1 fruit fly cellular context compared by ENCODE assay signal in genomic region chr3R:14728713-14729685, dm6.
TF ChIP-seq lines count a peak whose summit lies in the region.

No protein-coding gene starts in this region.

TF ChIP-seq in whole organism, embryonic, 481 proteins besides CTCF, POLR2A, EP300 and RAD21 (continued from another document and continues in another):
- peak; percentile 26 for TF ChIP-seq CG13775 (GFP tag; optimal IDR thresholded peaks at IDR 0.05; lab: Kevin White, UChicago)
- TF ChIP-seq danr (GFP tag; IDR thresholded peaks at IDR 0.05; lab: Robert Waterston, UW), result 0 out of 2 replicates have a peak, but pooled peaks have one; percentile 26
- TF ChIP-seq zen2 (GFP tag; IDR thresholded peaks at IDR 0.05; lab: Robert Waterston, UW; ENCODE audit: partially characterized antibody), result no peak
- TF ChIP-seq Ada2b (GFP tag; IDR thresholded peaks at IDR 0.05; lab: Robert Waterston, UW), result peak; percentile 70
- TF ChIP-seq CG31441 (GFP tag; IDR thresholded peaks at IDR 0.05; lab: Robert Waterston, UW), result peak; percentile 82
- no peak for TF ChIP-seq CG9797 (GFP tag; optimal IDR thresholded peaks at IDR 0.05; lab: Kevin White, UChicago)
- TF ChIP-seq CG18599 (GFP tag; optimal IDR thresholded peaks at IDR 0.05; lab: Kevin White, UChicago), result peak; percentile 67
- peak; percentile 79 for TF ChIP-seq CG11504 (tag; optimal IDR thresholded peaks at IDR 0.05; lab: Kevin White, UChicago)
- TF ChIP-seq CG12391 (tag; optimal IDR thresholded peaks at IDR 0.05; lab: Kevin White, UChicago), result peak; percentile 71
- no peak for TF ChIP-seq Dref (GFP tag; IDR thresholded peaks at IDR 0.05; lab: Robert Waterston, UW)
- TF ChIP-seq phol (tag; optimal IDR thresholded peaks at IDR 0.05; lab: Kevin White, UChicago), result peak; percentile 35
- TF ChIP-seq dm (GFP tag; optimal IDR thresholded peaks at IDR 0.05; lab: Kevin White, UChicago), result no peak
- TF ChIP-seq salm (tag; optimal IDR thresholded peaks at IDR 0.05; lab: Kevin White, UChicago), result peak; percentile 7
- TF ChIP-seq Atf6 (GFP tag; IDR thresholded peaks at IDR 0.05; lab: Robert Waterston, UW), result no peak; the same call in 1 of the 2 replicates
- TF ChIP-seq bsh (GFP tag; optimal IDR thresholded peaks at IDR 0.05; lab: Kevin White, UChicago), result peak in 1 of 2 experiments; percentile 55
- peak; percentile 61 for TF ChIP-seq row (GFP tag; IDR thresholded peaks at IDR 0.05; lab: Robert Waterston, UW)
- TF ChIP-seq ttk (GFP tag; IDR thresholded peaks at IDR 0.05; lab: Robert Waterston, UW), result 0 out of 2 replicates have a peak, but pooled peaks have one; percentile 46
- peak; percentile 70 for TF ChIP-seq grau (tag; optimal IDR thresholded peaks at IDR 0.05; lab: Kevin White, UChicago)
- TF ChIP-seq CG32772 (GFP tag; IDR thresholded peaks at IDR 0.05; lab: Robert Waterston, UW), result 0 out of 2 replicates have a peak, but pooled peaks have one; percentile 21
- peak; percentile 72 for TF ChIP-seq gem (tag; optimal IDR thresholded peaks at IDR 0.05; lab: Kevin White, UChicago)
- TF ChIP-seq CG14050 (GFP tag; IDR thresholded peaks at IDR 0.05; lab: Robert Waterston, UW), result peak; percentile 57; the same call in 1 of the 3 replicates
- TF ChIP-seq Hr3 (GFP tag; optimal IDR thresholded peaks at IDR 0.05; lab: Kevin White, UChicago), result peak; percentile 45
- TF ChIP-seq CG8388 (GFP tag; optimal IDR thresholded peaks at IDR 0.05; lab: Kevin White, UChicago), result peak; percentile 7
- TF ChIP-seq Med (GFP tag; lab: Kevin White, UChicago), result peak; percentile 63
- peak; percentile 68 for TF ChIP-seq slbo (GFP tag; IDR thresholded peaks at IDR 0.05; lab: Robert Waterston, UW)
- TF ChIP-seq ATbp (GFP tag; optimal IDR thresholded peaks at IDR 0.05; lab: Kevin White, UChicago), result no peak
- TF ChIP-seq CG3995 (GFP tag; optimal IDR thresholded peaks at IDR 0.05; lab: Kevin White, UChicago), result no peak
- no peak for TF ChIP-seq CG1792 (GFP tag; optimal IDR thresholded peaks at IDR 0.05; lab: Kevin White, UChicago)
- TF ChIP-seq CG8290 (GFP tag; optimal IDR thresholded peaks at IDR 0.05; lab: Kevin White, UChicago), result no peak
- peak in 1 of 2 experiments; percentile 33 for TF ChIP-seq CG8290 (tag; optimal IDR thresholded peaks at IDR 0.05; lab: Kevin White, UChicago)
- no peak for TF ChIP-seq D (optimal IDR thresholded peaks at IDR 0.05; lab: Kevin White, UChicago)
- no peak for TF ChIP-seq D (GFP tag; optimal IDR thresholded peaks at IDR 0.05; lab: Kevin White, UChicago)
- TF ChIP-seq CG6254 (GFP tag; optimal IDR thresholded peaks at IDR 0.05; lab: Kevin White, UChicago), result no peak
- peak; percentile 15 for TF ChIP-seq nau (GFP tag; optimal IDR thresholded peaks at IDR 0.05; lab: Kevin White, UChicago)
- TF ChIP-seq CG12744 (GFP tag; optimal IDR thresholded peaks at IDR 0.05; lab: Kevin White, UChicago), result no peak
- TF ChIP-seq CG34224 (GFP tag; IDR thresholded peaks at IDR 0.05; lab: Robert Waterston, UW; ENCODE audit: partially characterized antibody), result no peak
- peak; percentile 37 for TF ChIP-seq az2 (GFP tag; optimal IDR thresholded peaks at IDR 0.05; lab: Kevin White, UChicago)
- TF ChIP-seq H2.0 (GFP tag; IDR thresholded peaks at IDR 0.05; lab: Robert Waterston, UW), result peak; percentile 40; the same call in 1 of the 2 replicates
- no peak for TF ChIP-seq gcm2 (GFP tag; optimal IDR thresholded peaks at IDR 0.05; lab: Kevin White, UChicago)
- TF ChIP-seq Oli (tag; optimal IDR thresholded peaks at IDR 0.05; lab: Kevin White, UChicago), result peak; percentile 67
- TF ChIP-seq CG13123 (GFP tag; optimal IDR thresholded peaks at IDR 0.05; lab: Kevin White, UChicago), result no peak
- TF ChIP-seq lola (GFP tag; optimal IDR thresholded peaks at IDR 0.05; lab: Kevin White, UChicago), result peak in 1 of 3 experiments; percentile 1
- TF ChIP-seq CoRest (tag; optimal IDR thresholded peaks at IDR 0.05; lab: Kevin White, UChicago), result peak; percentile 71
- TF ChIP-seq Bgb (GFP tag; IDR thresholded peaks at IDR 0.05; lab: Robert Waterston, UW; ENCODE audit: partially characterized antibody), result no peak
- peak; percentile 45 for TF ChIP-seq CG6765 (GFP tag; optimal IDR thresholded peaks at IDR 0.05; lab: Kevin White, UChicago)
- peak; percentile 40 for TF ChIP-seq Fer1 (GFP tag; optimal IDR thresholded peaks at IDR 0.05; lab: Kevin White, UChicago)
- TF ChIP-seq CG9437 (GFP tag; optimal IDR thresholded peaks at IDR 0.05; lab: Kevin White, UChicago), result peak; percentile 30
- TF ChIP-seq Nf-YB (GFP tag; optimal IDR thresholded peaks at IDR 0.05; lab: Kevin White, UChicago), result peak; percentile 26
- TF ChIP-seq dmrt99B (tag; optimal IDR thresholded peaks at IDR 0.05; lab: Kevin White, UChicago), result peak; percentile 76
- TF ChIP-seq HLH3B (GFP tag; IDR thresholded peaks at IDR 0.05; lab: Robert Waterston, UW), result peak; percentile 76
- peak; percentile 34; the same call in 1 of the 2 replicates for TF ChIP-seq MBD-R2 (GFP tag; IDR thresholded peaks at IDR 0.05; lab: Robert Waterston, UW)
- TF ChIP-seq CG9817 (tag; optimal IDR thresholded peaks at IDR 0.05; lab: Kevin White, UChicago), result no peak
- TF ChIP-seq vvl (GFP tag; IDR thresholded peaks at IDR 0.05; lab: Robert Waterston, UW), result peak; percentile 66
- peak; percentile 59; the same call in 1 of the 2 replicates for TF ChIP-seq CG32532 (GFP tag; IDR thresholded peaks at IDR 0.05; lab: Robert Waterston, UW)
- TF ChIP-seq CG10543 (GFP tag; optimal IDR thresholded peaks at IDR 0.05; lab: Kevin White, UChicago), result no peak
- peak; percentile 44 for TF ChIP-seq CG10979 (tag; optimal IDR thresholded peaks at IDR 0.05; lab: Kevin White, UChicago)
- TF ChIP-seq Tbp (GFP tag; optimal IDR thresholded peaks at IDR 0.05; lab: Kevin White, UChicago), result no peak
- no peak for TF ChIP-seq mirr (GFP tag; optimal IDR thresholded peaks at IDR 0.05; lab: Kevin White, UChicago)
- TF ChIP-seq BtbVII (GFP tag; optimal IDR thresholded peaks at IDR 0.05; lab: Kevin White, UChicago), result peak; percentile 41
- peak; percentile 66 for TF ChIP-seq PHDP (tag; optimal IDR thresholded peaks at IDR 0.05; lab: Kevin White, UChicago)
- TF ChIP-seq B-H1 (GFP tag; IDR thresholded peaks at IDR 0.05; lab: Robert Waterston, UW), result peak; percentile 16; the same call in 1 of the 3 replicates
- TF ChIP-seq CG3163 (GFP tag; optimal IDR thresholded peaks at IDR 0.05; lab: Kevin White, UChicago), result peak; percentile 16
- TF ChIP-seq CG11695 (GFP tag; IDR thresholded peaks at IDR 0.05; lab: Robert Waterston, UW), result 0 out of 3 replicates have a peak, but pooled peaks have one; percentile 41
- no peak for TF ChIP-seq CrebB (tag; optimal IDR thresholded peaks at IDR 0.05; lab: Kevin White, UChicago)
- TF ChIP-seq CG10209 (GFP tag; optimal IDR thresholded peaks at IDR 0.05; lab: Kevin White, UChicago), result peak; percentile 20
- no peak for TF ChIP-seq Side (GFP tag; optimal IDR thresholded peaks at IDR 0.05; lab: Kevin White, UChicago)
- TF ChIP-seq unpg (GFP tag; optimal IDR thresholded peaks at IDR 0.05; lab: Kevin White, UChicago), result peak; percentile 59
- TF ChIP-seq CG11696 (GFP tag; IDR thresholded peaks at IDR 0.05; lab: Robert Waterston, UW), result no peak
- no peak for TF ChIP-seq CG14014 (GFP tag; IDR thresholded peaks at IDR 0.05; lab: Robert Waterston, UW)
- TF ChIP-seq CG18476 (GFP tag; optimal IDR thresholded peaks at IDR 0.05; lab: Kevin White, UChicago), result peak; percentile 38
- TF ChIP-seq ci (GFP tag; IDR thresholded peaks at IDR 0.05; lab: Robert Waterston, UW), result 0 out of 3 replicates have a peak, but pooled peaks have one; percentile 31
- TF ChIP-seq CG10366 (GFP tag; IDR thresholded peaks at IDR 0.05; lab: Robert Waterston, UW), result peak; percentile 67
- peak; percentile 70 for TF ChIP-seq CG18262 (tag; optimal IDR thresholded peaks at IDR 0.05; lab: Kevin White, UChicago)
- no peak for TF ChIP-seq hkb (optimal IDR thresholded peaks at IDR 0.05; lab: Kevin White, UChicago)
- TF ChIP-seq hkb (GFP tag; IDR thresholded peaks at IDR 0.05; lab: Robert Waterston, UW), result peak; percentile 62
- TF ChIP-seq CG2678 (tag; optimal IDR thresholded peaks at IDR 0.05; lab: Kevin White, UChicago), result peak; percentile 65
- no peak for TF ChIP-seq Fer2 (tag; optimal IDR thresholded peaks at IDR 0.05; lab: Kevin White, UChicago)
- TF ChIP-seq CG8924 (tag; optimal IDR thresholded peaks at IDR 0.05; lab: Kevin White, UChicago), result peak; percentile 68
- peak; percentile 35 for TF ChIP-seq gcm (GFP tag; optimal IDR thresholded peaks at IDR 0.05; lab: Kevin White, UChicago)
- TF ChIP-seq CG10654 (GFP tag; optimal IDR thresholded peaks at IDR 0.05; lab: Kevin White, UChicago), result no peak
- TF ChIP-seq Hr51 (GFP tag; optimal IDR thresholded peaks at IDR 0.05; lab: Kevin White, UChicago), result peak in 1 of 2 experiments; percentile 92
- TF ChIP-seq CG7963 (GFP tag; IDR thresholded peaks at IDR 0.05; lab: Robert Waterston, UW; ENCODE audit: partially characterized antibody), result no peak
- TF ChIP-seq CG17328 (GFP tag; IDR thresholded peaks at IDR 0.05; lab: Robert Waterston, UW), result peak; percentile 57; the same call in 1 of the 2 replicates
- TF ChIP-seq Nf-YA (GFP tag; IDR thresholded peaks at IDR 0.05; lab: Robert Waterston, UW), result no peak
- no peak for TF ChIP-seq pan (optimal IDR thresholded peaks at IDR 0.05; lab: Kevin White, UChicago)
- peak in 1 of 2 experiments; percentile 77 for TF ChIP-seq pan (GFP tag; optimal IDR thresholded peaks at IDR 0.05 in 1 of 2, IDR thresholded peaks at IDR 0.05 in 1 of 2)
- TF ChIP-seq tio (GFP tag; optimal IDR thresholded peaks at IDR 0.05; lab: Kevin White, UChicago), result peak; percentile 30
- peak; percentile 54; the same call in 1 of the 2 replicates for TF ChIP-seq seq (GFP tag; IDR thresholded peaks at IDR 0.05; lab: Robert Waterston, UW)
- TF ChIP-seq dpn (GFP tag; optimal IDR thresholded peaks at IDR 0.05; lab: Kevin White, UChicago), result peak in 1 of 2 experiments; percentile 46
- TF ChIP-seq Ets97D (GFP tag; optimal IDR thresholded peaks at IDR 0.05; lab: Kevin White, UChicago), result no peak
- TF ChIP-seq sim (GFP tag; IDR thresholded peaks at IDR 0.05; lab: Robert Waterston, UW), result no peak
- peak; percentile 29 for TF ChIP-seq CG4820 (GFP tag; optimal IDR thresholded peaks at IDR 0.05; lab: Kevin White, UChicago)
- TF ChIP-seq CG17359 (tag; optimal IDR thresholded peaks at IDR 0.05; lab: Kevin White, UChicago), result peak; percentile 76
- TF ChIP-seq slou (GFP tag; optimal IDR thresholded peaks at IDR 0.05; lab: Kevin White, UChicago), result peak; percentile 7
- TF ChIP-seq sisA (GFP tag; IDR thresholded peaks at IDR 0.05; lab: Robert Waterston, UW), result peak; percentile 50
- TF ChIP-seq onecut (GFP tag; IDR thresholded peaks at IDR 0.05; lab: Robert Waterston, UW), result peak; percentile 25; the same call in 1 of the 2 replicates
- no peak for TF ChIP-seq CG1832 (GFP tag; optimal IDR thresholded peaks at IDR 0.05; lab: Kevin White, UChicago)
- peak; percentile 41 for TF ChIP-seq Asciz (GFP tag; optimal IDR thresholded peaks at IDR 0.05; lab: Kevin White, UChicago)
- no peak for TF ChIP-seq fru (optimal IDR thresholded peaks at IDR 0.05; lab: Kevin White, UChicago)
- peak; percentile 65 for TF ChIP-seq stc (GFP tag; IDR thresholded peaks at IDR 0.05; lab: Robert Waterston, UW)
- peak; percentile 68 for TF ChIP-seq corto (GFP tag; optimal IDR thresholded peaks at IDR 0.05; lab: Kevin White, UChicago)
- no peak for TF ChIP-seq sob (GFP tag; IDR thresholded peaks at IDR 0.05; lab: Robert Waterston, UW)
- peak; percentile 35; the same call in 1 of the 3 replicates for TF ChIP-seq dysf (GFP tag; IDR thresholded peaks at IDR 0.05; lab: Robert Waterston, UW)
- no peak for TF ChIP-seq Hmx (GFP tag; optimal IDR thresholded peaks at IDR 0.05; lab: Kevin White, UChicago)
- TF ChIP-seq CG11723 (GFP tag; optimal IDR thresholded peaks at IDR 0.05; lab: Kevin White, UChicago), result peak; percentile 29
- TF ChIP-seq Hand (GFP tag; optimal IDR thresholded peaks at IDR 0.05; lab: Kevin White, UChicago), result peak; percentile 1
- TF ChIP-seq CG6683 (GFP tag; optimal IDR thresholded peaks at IDR 0.05; lab: Kevin White, UChicago), result no peak
- TF ChIP-seq CG11560 (tag; IDR thresholded peaks at IDR 0.05; lab: Robert Waterston, UW), result no peak
- no peak for TF ChIP-seq CG5953 (GFP tag; IDR thresholded peaks at IDR 0.05; lab: Robert Waterston, UW)
- no peak for TF ChIP-seq ssp (GFP tag; IDR thresholded peaks at IDR 0.05; lab: Robert Waterston, UW)
- TF ChIP-seq Nf-YC (tag; optimal IDR thresholded peaks at IDR 0.05; lab: Kevin White, UChicago), result peak; percentile 45
- TF ChIP-seq Drgx (GFP tag; IDR thresholded peaks at IDR 0.05; lab: Robert Waterston, UW), result peak; percentile 74
- TF ChIP-seq CG17829 (tag; optimal IDR thresholded peaks at IDR 0.05; lab: Kevin White, UChicago), result peak; percentile 66
- no peak for TF ChIP-seq eyg (GFP tag; optimal IDR thresholded peaks at IDR 0.05; lab: Kevin White, UChicago)
- no peak for TF ChIP-seq TFAM (GFP tag; optimal IDR thresholded peaks at IDR 0.05; lab: Kevin White, UChicago)
- no peak for TF ChIP-seq br (optimal IDR thresholded peaks at IDR 0.05; lab: Kevin White, UChicago)
- peak; percentile 33 for TF ChIP-seq CG12104 (GFP tag; optimal IDR thresholded peaks at IDR 0.05; lab: Kevin White, UChicago)
- TF ChIP-seq odd (GFP tag; optimal IDR thresholded peaks at IDR 0.05; lab: Kevin White, UChicago), result peak; percentile 41
- TF ChIP-seq Adf1 (GFP tag; IDR thresholded peaks at IDR 0.05; lab: Robert Waterston, UW), result no peak
- TF ChIP-seq nmo (GFP tag; optimal IDR thresholded peaks at IDR 0.05; lab: Kevin White, UChicago), result no peak
- peak; percentile 35 for TF ChIP-seq CG15011 (GFP tag; optimal IDR thresholded peaks at IDR 0.05; lab: Kevin White, UChicago)
- peak; percentile 63 for TF ChIP-seq tap (tag; optimal IDR thresholded peaks at IDR 0.05; lab: Kevin White, UChicago)
- peak; percentile 32 for TF ChIP-seq Hmr (GFP tag; optimal IDR thresholded peaks at IDR 0.05; lab: Kevin White, UChicago)
- peak; percentile 48 for TF ChIP-seq CG3281 (GFP tag; optimal IDR thresholded peaks at IDR 0.05; lab: Kevin White, UChicago)
- TF ChIP-seq amos (GFP tag; IDR thresholded peaks at IDR 0.05; lab: Robert Waterston, UW; ENCODE audit: partially characterized antibody), result no peak; the same call in 1 of the 2 replicates
- peak; percentile 21 for TF ChIP-seq CG10147 (GFP tag; optimal IDR thresholded peaks at IDR 0.05; lab: Kevin White, UChicago)
- peak; percentile 62 for TF ChIP-seq CG7839 (tag; optimal IDR thresholded peaks at IDR 0.05; lab: Kevin White, UChicago)
- peak; percentile 24 for TF ChIP-seq psq (GFP tag; optimal IDR thresholded peaks at IDR 0.05; lab: Kevin White, UChicago)
- TF ChIP-seq exex (tag; optimal IDR thresholded peaks at IDR 0.05; lab: Kevin White, UChicago), result no peak
- TF ChIP-seq CG13287 (GFP tag; IDR thresholded peaks at IDR 0.05; lab: Robert Waterston, UW; ENCODE audit: partially characterized antibody), result no peak
- peak; percentile 3 for TF ChIP-seq CG1233 (GFP tag; optimal IDR thresholded peaks at IDR 0.05; lab: Kevin White, UChicago)
